Fruit fly (Drosophila melanogaster): ENCODE results near the gene CG18213.

The CG18213 gene

dm6 chr3R:17072526-17073114, 32.6 kb upstream of the CG18213 start, which contains the start of the genes Ns1 and mRpS11:
Ns1 (minus strand) TSS chr3R:17072675.
mRpS11 (plus strand) TSS chr3R:17072732.
- TF ChIP-seq vri (GFP tag; optimal IDR thresholded peaks at IDR 0.05), result peak; percentile 95
- peak; percentile 13 for TF ChIP-seq fkh (GFP tag; optimal IDR thresholded peaks at IDR 0.05)
- no peak for TF ChIP-seq CG16779 (tag; optimal IDR thresholded peaks at IDR 0.05)
- 0 out of 3 replicates have a peak, but pooled peaks have one; percentile 37 for TF ChIP-seq CG6163 (GFP tag; IDR thresholded peaks at IDR 0.05)
- no peak for TF ChIP-seq spab (GFP tag; optimal IDR thresholded peaks at IDR 0.05)
- TF ChIP-seq CG1621 (tag; optimal IDR thresholded peaks at IDR 0.05), result no peak
- peak; percentile 15 for TF ChIP-seq lz (GFP tag; optimal IDR thresholded peaks at IDR 0.05)
- TF ChIP-seq esn (GFP tag; optimal IDR thresholded peaks at IDR 0.05), result peak; percentile 27
- peak; percentile 28 for TF ChIP-seq cyc (GFP tag; optimal IDR thresholded peaks at IDR 0.05)
- TF ChIP-seq svp (GFP tag), result peak; percentile 67
- TF ChIP-seq CG31627 (GFP tag; optimal IDR thresholded peaks at IDR 0.05), result peak; percentile 22
- TF ChIP-seq CG3032 (tag; optimal IDR thresholded peaks at IDR 0.05), result peak; percentile 34
- TF ChIP-seq Eip75B (GFP tag; optimal IDR thresholded peaks at IDR 0.05), result no peak
- peak; percentile 48 for TF ChIP-seq Sox14 (GFP tag; optimal IDR thresholded peaks at IDR 0.05)

DNA sequence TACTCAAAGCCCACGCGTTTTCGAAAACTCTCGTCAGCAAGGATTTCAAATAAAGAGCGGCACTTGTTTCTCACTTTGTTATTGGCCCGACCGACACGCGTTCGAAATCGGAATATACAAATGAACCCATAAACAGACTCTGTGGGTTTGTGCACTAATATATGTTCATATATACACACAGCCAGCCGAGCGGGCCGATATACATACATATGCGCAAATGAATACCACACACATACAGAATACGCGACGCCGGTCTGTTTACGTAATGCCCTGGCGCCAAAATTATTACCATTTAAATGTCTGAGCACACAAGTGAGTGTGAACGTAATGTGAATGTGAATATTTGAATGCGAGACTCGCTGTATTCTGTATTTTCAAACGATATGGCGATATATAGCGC, 27.7 kb upstream of the CG18213 start:
- TF ChIP-seq Ets96B (tag; optimal IDR thresholded peaks at IDR 0.05), result no peak
- peak; percentile 96 for TF ChIP-seq vri (GFP tag; optimal IDR thresholded peaks at IDR 0.05)
- peak; percentile 66 for TF ChIP-seq svp (GFP tag)
- TF ChIP-seq fkh (GFP tag; optimal IDR thresholded peaks at IDR 0.05), result peak; percentile 44
- peak; percentile 11 for TF ChIP-seq Eip78C (GFP tag)
- no peak for TF ChIP-seq Eip75B (GFP tag; optimal IDR thresholded peaks at IDR 0.05)

dm6 chr3R:17066828-17067430, 26.9 kb upstream of the CG18213 start:
- peak; percentile 50 for TF ChIP-seq svp (GFP tag)
- TF ChIP-seq CG3919 (GFP tag; optimal IDR thresholded peaks at IDR 0.05), result no peak
- TF ChIP-seq eg (GFP tag; IDR thresholded peaks at IDR 0.05), result 0 out of 3 replicates have a peak, but pooled peaks have one; percentile 10
- TF ChIP-seq Eip93F (GFP tag; optimal IDR thresholded peaks at IDR 0.05), result peak; percentile 11

dm6 chr3R:17066077-17066476, 26.1 kb upstream of the CG18213 start:
- TF ChIP-seq CG4318 (GFP tag; optimal IDR thresholded peaks at IDR 0.05), result no peak
- peak; percentile 38 for TF ChIP-seq Eip78C (GFP tag)
- no peak for TF ChIP-seq dac (GFP tag; optimal IDR thresholded peaks at IDR 0.05)
- no peak for TF ChIP-seq cyc (GFP tag; optimal IDR thresholded peaks at IDR 0.05)
- TF ChIP-seq fd85E (GFP tag; optimal IDR thresholded peaks at IDR 0.05), result no peak

DNA sequence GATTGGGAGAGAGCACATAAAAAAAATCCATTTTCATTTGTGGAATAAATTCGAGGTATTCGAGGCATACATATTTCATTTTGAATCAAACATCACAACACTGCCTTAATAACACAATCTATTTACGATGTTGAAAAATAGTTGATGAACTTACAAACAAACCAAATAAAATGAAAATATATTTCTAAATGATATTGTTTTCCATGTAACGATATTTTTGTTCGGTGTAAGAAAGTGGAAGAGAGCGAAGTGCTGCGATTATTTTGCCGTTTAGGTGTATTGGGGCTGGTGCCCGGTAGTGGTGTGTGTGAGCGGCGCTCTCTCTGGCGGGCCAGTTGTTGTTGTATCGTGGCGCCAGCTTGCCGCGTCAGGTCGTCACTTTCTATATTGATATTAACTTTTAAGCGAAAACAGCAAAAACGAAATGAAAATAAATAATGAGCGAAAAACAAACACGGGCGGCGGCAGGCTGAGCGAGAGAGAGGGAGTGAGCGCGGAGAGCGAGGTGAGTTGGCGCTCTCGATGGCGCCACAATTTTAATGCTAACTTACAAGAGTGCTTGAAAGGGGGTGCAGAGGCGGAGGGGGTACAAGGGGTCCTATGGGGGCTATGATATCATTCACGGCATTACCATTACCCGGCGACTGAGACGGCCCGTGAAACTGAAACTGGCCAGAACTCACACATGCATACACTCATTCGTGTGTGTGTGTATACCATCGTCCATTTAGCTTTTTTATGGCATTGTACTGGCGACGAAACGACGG, 25.2 kb upstream of the CG18213 start:
- TF ChIP-seq CG1621 (tag; optimal IDR thresholded peaks at IDR 0.05), result peak; percentile 79
- TF ChIP-seq lz (GFP tag; optimal IDR thresholded peaks at IDR 0.05), result peak; percentile 98
- TF ChIP-seq CG11762 (GFP tag; optimal IDR thresholded peaks at IDR 0.05; ENCODE audit: insufficient read depth), result peak; percentile 90
- peak; percentile 97 for TF ChIP-seq Eip75B (GFP tag; optimal IDR thresholded peaks at IDR 0.05)
- peak; percentile 92 for TF ChIP-seq CG4318 (GFP tag; optimal IDR thresholded peaks at IDR 0.05)
- peak; percentile 10; the same call in 1 of the 2 replicates for TF ChIP-seq CG11294 (GFP tag; IDR thresholded peaks at IDR 0.05)
- TF ChIP-seq Sox14 (GFP tag; optimal IDR thresholded peaks at IDR 0.05), result peak; percentile 97
- TF ChIP-seq CG3032 (tag; optimal IDR thresholded peaks at IDR 0.05), result peak; percentile 82
- peak; percentile 88 for TF ChIP-seq CG11902 (GFP tag; optimal IDR thresholded peaks at IDR 0.05)
- peak; percentile 99 for TF ChIP-seq fkh (GFP tag; optimal IDR thresholded peaks at IDR 0.05)
- peak; percentile 84 for TF ChIP-seq spab (GFP tag; optimal IDR thresholded peaks at IDR 0.05)
- peak; percentile 68 for TF ChIP-seq CG9139 (GFP tag; optimal IDR thresholded peaks at IDR 0.05)
- TF ChIP-seq Eip78C (GFP tag), result peak; percentile 99
- TF ChIP-seq esn (GFP tag; optimal IDR thresholded peaks at IDR 0.05), result peak; percentile 98
- peak; percentile 98 for TF ChIP-seq topi (GFP tag; optimal IDR thresholded peaks at IDR 0.05)
- peak; percentile 80 for TF ChIP-seq fd85E (GFP tag; optimal IDR thresholded peaks at IDR 0.05)
- peak; percentile 97 for TF ChIP-seq CG32006 (GFP tag; optimal IDR thresholded peaks at IDR 0.05)
- peak; percentile 91 for TF ChIP-seq eg (GFP tag; IDR thresholded peaks at IDR 0.05)
- TF ChIP-seq Hr39 (GFP tag; optimal IDR thresholded peaks at IDR 0.05), result peak; percentile 96
- peak; percentile 73 for TF ChIP-seq CG16779 (tag; optimal IDR thresholded peaks at IDR 0.05)
- peak; percentile 95 for TF ChIP-seq vri (GFP tag; optimal IDR thresholded peaks at IDR 0.05)
- TF ChIP-seq CG34406 (GFP tag; optimal IDR thresholded peaks at IDR 0.05), result peak; percentile 96
- TF ChIP-seq Ets21C (GFP tag; optimal IDR thresholded peaks at IDR 0.05), result peak; percentile 94
- TF ChIP-seq CG3919 (GFP tag; optimal IDR thresholded peaks at IDR 0.05), result peak; percentile 94
- TF ChIP-seq achi (GFP tag; optimal IDR thresholded peaks at IDR 0.05), result peak; percentile 94
- TF ChIP-seq Sox102F (GFP tag; optimal IDR thresholded peaks at IDR 0.05), result peak; percentile 97
- TF ChIP-seq Lpt (GFP tag; optimal IDR thresholded peaks at IDR 0.05), result peak; percentile 89
- TF ChIP-seq CG10631 (GFP tag; optimal IDR thresholded peaks at IDR 0.05), result peak; percentile 91
- TF ChIP-seq Sox15 (GFP tag; optimal IDR thresholded peaks at IDR 0.05), result peak; percentile 90
- peak; percentile 91 for TF ChIP-seq CG6163 (GFP tag; IDR thresholded peaks at IDR 0.05)
- peak; percentile 87 for TF ChIP-seq CG8319 (GFP tag; optimal IDR thresholded peaks at IDR 0.05)
